Worm (Caenorhabditis elegans) whole organism, L4 larva: Measurements from ENCODE around the gene F01D5.2.

Experiments
- F10B5.3 ChIP-seq: sonication (generic microtip); optimal IDR thresholded peaks from 2 replicates; lab custom pipeline; 2016; ENCODE audit warnings: mild to moderate bottlenecking, missing genetic modification characterization, missing compliant biosample characterization
- F26F4.8 ChIP-seq: fragments of 200-800 bp; sonication (Bioruptor generic); conservative IDR thresholded peaks from 2 replicates; pipeline ENCODE4 v1.3.6; 2022; ENCODE audit warnings: missing genetic modification characterization, missing compliant biosample characterization
- F37D6.2 ChIP-seq: sonication (generic microtip); optimal IDR thresholded peaks from 2 replicates; lab custom pipeline; 2016; ENCODE audit warnings: mild to moderate bottlenecking, missing genetic modification characterization, missing compliant biosample characterization
- F44E2.7 ChIP-seq: fragments of 200-800 bp; sonication (Bioruptor generic); IDR thresholded peaks from 2 replicates; pipeline ENCODE4 v2.1.2; 2022; ENCODE audit warnings: missing genetic modification characterization, missing compliant biosample characterization
- Y105C5A.15 ChIP-seq: fragments of 200-800 bp; sonication (Bioruptor generic); IDR thresholded peaks from 2 replicates; pipeline ENCODE4 v1.3.6; 2022; ENCODE audit warnings: missing genetic modification characterization, missing compliant biosample characterization
- Y5F2A.4 ChIP-seq: fragments of 200-800 bp; sonication (Bioruptor generic); optimal IDR thresholded peaks from 2 replicates; lab custom pipeline; 2018; ENCODE audit warnings: mild to moderate bottlenecking, missing genetic modification characterization, missing compliant biosample characterization
- aha-1 ChIP-seq: fragments of 150-350 bp; peaks from one replicate; lab custom pipeline; 2014; ENCODE audit warnings: missing biosample characterization, missing genetic modification characterization
- aly-2 ChIP-seq: sonication (generic microtip); optimal IDR thresholded peaks from 2 replicates; lab custom pipeline; 2018; ENCODE audit warnings: missing biosample characterization, missing genetic modification characterization
- ama-1 ChIP-seq: fragments of 150-350 bp; optimal IDR thresholded peaks from 2 replicates; lab custom pipeline; 2014; ENCODE audit warnings: inconsistent platforms, mixed read lengths
- ceh-62 ChIP-seq: sonication (generic microtip); optimal IDR thresholded peaks from 2 replicates; lab custom pipeline; 2017; ENCODE audit warnings: missing biosample characterization, missing genetic modification characterization
- cey-2 ChIP-seq: sonication (generic microtip); optimal IDR thresholded peaks from 3 replicates; lab custom pipeline; 2017; ENCODE audit warnings: missing genetic modification characterization, mild to moderate bottlenecking, missing compliant biosample characterization, antibody characterized with exemption, borderline replicate concordance; ENCODE audit not compliant: insufficient read depth
- daf-16 ChIP-seq, 3 experiments: sonication (generic microtip); optimal IDR thresholded peaks; 2 replicates each; lab custom pipeline; 2016 to 2017; ENCODE audit warnings: missing genetic modification characterization in 3 of 3, missing genetic modification reagents in 3 of 3, mild to moderate bottlenecking in 2 of 3, missing compliant biosample characterization in 2 of 3, missing biosample characterization in 1 of 3, moderate library complexity in 1 of 3
- daf-8 ChIP-seq: fragments of 200-800 bp; sonication (Bioruptor generic); IDR thresholded peaks from 2 replicates; pipeline ENCODE4 v1.3.6; 2022; ENCODE audit warnings: missing genetic modification characterization, missing compliant biosample characterization
- dmd-6 ChIP-seq: fragments of 200-800 bp; sonication (Bioruptor generic); IDR thresholded peaks from 2 replicates; pipeline ENCODE4 v1.3.6; 2022; ENCODE audit warnings: missing genetic modification reagents, missing genetic modification characterization, missing compliant biosample characterization
- dpl-1 ChIP-seq: fragments of 150-350 bp; optimal IDR thresholded peaks from 2 replicates; lab custom pipeline; 2014; ENCODE audit warnings: missing biosample characterization, missing genetic modification reagents, missing genetic modification characterization
- duxl-1 ChIP-seq: sonication (generic microtip); optimal IDR thresholded peaks from 2 replicates; lab custom pipeline; 2016; ENCODE audit warnings: mild to moderate bottlenecking, missing genetic modification characterization, moderate library complexity, missing compliant biosample characterization; ENCODE audit not compliant: poor library complexity
- egl-27 ChIP-seq: sonication (generic microtip); optimal IDR thresholded peaks from 3 replicates; lab custom pipeline; 2017; ENCODE audit warnings: missing biosample characterization, missing genetic modification reagents, missing genetic modification characterization
- egl-43 ChIP-seq: fragments of 200-800 bp; sonication (Bioruptor generic); IDR thresholded peaks from 2 replicates; pipeline ENCODE4 v1.3.6; 2022; ENCODE audit warnings: missing genetic modification reagents, missing genetic modification characterization, missing compliant biosample characterization
- fkh-10 ChIP-seq: fragments of 150-350 bp; optimal IDR thresholded peaks from 2 replicates; lab custom pipeline; 2014; ENCODE audit warnings: missing biosample characterization, missing genetic modification reagents, missing genetic modification characterization
- hlh-11 ChIP-seq: fragments of 200-800 bp; sonication (Bioruptor generic); optimal IDR thresholded peaks from 2 replicates; lab custom pipeline; 2018; ENCODE audit warnings: mild to moderate bottlenecking, missing genetic modification characterization, missing compliant biosample characterization
- hmg-1.1 ChIP-seq: fragments of 200-800 bp; sonication (Bioruptor generic); IDR thresholded peaks from 2 replicates; pipeline ENCODE4 v1.3.6; 2022; ENCODE audit warnings: missing genetic modification reagents, missing genetic modification characterization, missing compliant biosample characterization
- lin-1 ChIP-seq: fragments of 200-800 bp; sonication (Bioruptor generic); IDR thresholded peaks from 2 replicates; pipeline ENCODE4 v1.3.6; 2022; ENCODE audit warnings: missing genetic modification reagents, missing genetic modification characterization, missing compliant biosample characterization
- lin-13 ChIP-seq: fragments of 150-350 bp; optimal IDR thresholded peaks from 2 replicates; lab custom pipeline; 2014; ENCODE audit warnings: missing biosample characterization, missing genetic modification reagents, missing genetic modification characterization
- lin-38 ChIP-seq: fragments of 200-800 bp; sonication (Bioruptor generic); IDR thresholded peaks from 2 replicates; pipeline ENCODE4 v1.3.6; 2022; ENCODE audit warnings: missing genetic modification reagents, missing genetic modification characterization, missing compliant biosample characterization
- lir-3 ChIP-seq: sonication (generic microtip); optimal IDR thresholded peaks from 2 replicates; lab custom pipeline; 2016; ENCODE audit warnings: mild to moderate bottlenecking, missing genetic modification characterization, missing compliant biosample characterization
- madf-5 ChIP-seq, 2 experiments: fragments of 200-800 bp; sonication (Bioruptor generic); IDR thresholded peaks; 2 replicates each; pipeline ENCODE4 v1.3.6; 2022; ENCODE audit warnings: missing compliant biosample characterization in 2 of 2, missing genetic modification characterization in 2 of 2
- madf-9 ChIP-seq: fragments of 200-800 bp; sonication (Bioruptor generic); conservative IDR thresholded peaks from 2 replicates; pipeline ENCODE4 v1.3.6; 2022; ENCODE audit warnings: missing genetic modification reagents, missing genetic modification characterization, missing compliant biosample characterization
- mdl-1 ChIP-seq, 2 experiments: fragments of 150-350 bp in 1 of 2; sonication (generic microtip) in 1 of 2; optimal IDR thresholded peaks; 2 replicates each; lab custom pipeline; 2014 to 2017; ENCODE audit warnings: missing biosample characterization in 2 of 2, missing genetic modification characterization in 2 of 2
- mxl-3 ChIP-seq: fragments of 200-800 bp; sonication (Bioruptor generic); optimal IDR thresholded peaks from 2 replicates; lab custom pipeline; 2018; ENCODE audit warnings: mild to moderate bottlenecking, missing genetic modification characterization, missing compliant biosample characterization
- nhr-111 ChIP-seq: fragments of 200-800 bp; sonication (Bioruptor generic); optimal IDR thresholded peaks from 2 replicates; lab custom pipeline; 2018; ENCODE audit warnings: mild to moderate bottlenecking, missing genetic modification characterization, missing compliant biosample characterization
- nhr-28 ChIP-seq: fragments of 150-350 bp; optimal IDR thresholded peaks from 2 replicates; lab custom pipeline; 2014; ENCODE audit warnings: missing biosample characterization, missing genetic modification characterization
- nhr-42 ChIP-seq: fragments of 200-800 bp; sonication (Bioruptor generic); IDR thresholded peaks from 2 replicates; pipeline ENCODE4 v1.3.6; 2022; ENCODE audit warnings: missing genetic modification characterization, missing compliant biosample characterization
- nhr-6 ChIP-seq: fragments of 150-350 bp; optimal IDR thresholded peaks from 2 replicates; lab custom pipeline; 2014; ENCODE audit warnings: missing biosample characterization, missing genetic modification characterization
- pqm-1 ChIP-seq: sonication (generic microtip); optimal IDR thresholded peaks from 2 replicates; lab custom pipeline; 2017; ENCODE audit warnings: missing biosample characterization, missing genetic modification characterization
- rbr-2 ChIP-seq: sonication (generic microtip); optimal IDR thresholded peaks from 2 replicates; lab custom pipeline; 2016; ENCODE audit warnings: missing genotype, missing genetic modification characterization, missing compliant biosample characterization
- set-16 ChIP-seq: fragments of 200-800 bp; sonication (Bioruptor generic); IDR thresholded peaks from 2 replicates; pipeline ENCODE4 v1.3.6; 2022; ENCODE audit warnings: missing genetic modification reagents, missing genetic modification characterization, missing compliant biosample characterization
- snpc-1.2 ChIP-seq: fragments of 200-800 bp; sonication (Bioruptor generic); IDR thresholded peaks from 2 replicates; pipeline ENCODE4 v1.3.6; 2022; ENCODE audit warnings: missing genetic modification reagents, missing genetic modification characterization, missing compliant biosample characterization
- spr-3 ChIP-seq: fragments of 200-800 bp; sonication (Bioruptor generic); optimal IDR thresholded peaks from 2 replicates; lab custom pipeline; 2018; ENCODE audit warnings: mild to moderate bottlenecking, missing genetic modification characterization, missing compliant biosample characterization
- tag-97 ChIP-seq: fragments of 200-800 bp; sonication (Bioruptor generic); IDR thresholded peaks from 2 replicates; pipeline ENCODE4 v1.3.6; 2022; ENCODE audit warnings: missing genetic modification characterization, missing compliant biosample characterization
- tra-1 ChIP-seq: fragments of 200-800 bp; sonication (Bioruptor generic); IDR thresholded peaks from 2 replicates; pipeline ENCODE4 v1.3.6; 2022; ENCODE audit warnings: missing genetic modification reagents, missing genetic modification characterization, missing compliant biosample characterization
- unc-62 ChIP-seq, 3 experiments: fragments of 150-350 bp in 1 of 3; sonication (generic microtip); optimal IDR thresholded peaks in 2 of 3; peaks in 1 of 3; 1 replicate in 1 of 3; 2 replicates in 2 of 3; lab custom pipeline; 2014 to 2017; ENCODE audit warnings: missing biosample characterization in 3 of 3, missing genetic modification characterization in 3 of 3, missing genetic modification reagents in 3 of 3, missing genotype in 1 of 3
- ztf-11 ChIP-seq: fragments of 150-350 bp; optimal IDR thresholded peaks from 2 replicates; lab custom pipeline; 2014; ENCODE audit warnings: missing biosample characterization, missing genetic modification characterization

F01D5.2 gene

DNA sequence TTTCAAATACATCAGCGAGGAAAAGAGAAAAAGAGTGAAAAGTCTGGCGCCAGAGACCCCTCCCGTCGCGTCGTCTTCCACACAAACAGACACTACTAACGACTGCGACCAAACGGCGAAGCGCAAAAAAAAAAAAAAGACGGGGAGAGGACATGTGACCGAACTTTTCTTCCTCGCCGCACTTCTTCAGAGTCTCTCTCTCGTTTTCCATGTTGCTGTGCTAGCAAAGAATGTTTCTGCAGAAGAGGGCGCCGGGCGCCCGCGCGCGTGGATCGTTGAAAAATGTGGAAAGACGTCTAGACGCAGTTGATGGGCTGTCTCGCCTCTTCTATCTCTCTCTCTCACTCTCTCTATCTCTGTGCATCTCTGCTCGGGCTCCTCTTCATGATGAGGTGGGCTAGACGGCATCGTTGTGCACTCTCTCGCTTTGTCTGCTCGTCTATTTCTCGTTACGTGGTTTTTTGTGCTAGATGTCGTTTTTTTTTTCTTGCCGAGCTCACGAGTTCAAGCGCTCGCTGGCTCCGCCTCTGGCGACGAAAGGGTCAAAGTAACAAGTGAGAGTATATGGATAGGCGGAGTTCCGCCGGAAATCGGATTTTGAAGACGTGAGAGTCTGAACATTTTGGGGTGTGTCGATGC lies 41.5 kb upstream of the F01D5.2 start (continued):
- TF ChIP-seq tra-1 = peak; percentile 96
- peak in 1 of 2 experiments; percentile 98 for TF ChIP-seq unc-62 (GFP tag; optimal IDR thresholded peaks at IDR 0.05 in 1 of 2; lab: Kevin White, UChicago)
- peak; percentile 53 for TF ChIP-seq unc-62 (tag; optimal IDR thresholded peaks at IDR 0.05; lab: Kevin White, UChicago)
- TF ChIP-seq dpl-1 (GFP tag; lab: Kevin White, UChicago) = peak; percentile 70
- TF ChIP-seq snpc-1.2 (GFP tag; lab: Robert Waterston, UW) = no peak
- no peak for TF ChIP-seq Y5F2A.4
- peak; percentile 94 for TF ChIP-seq mxl-3 (GFP tag; lab: Kevin White, UChicago)
- TF ChIP-seq Y105C5A.15 (GFP tag; lab: Robert Waterston, UW) = no peak
- TF ChIP-seq madf-5 (GFP tag; IDR thresholded peaks at IDR 0.05; lab: Robert Waterston, UW) = no peak
- TF ChIP-seq lin-1 (GFP tag; lab: Robert Waterston, UW) = peak; percentile 78
- no peak for TF ChIP-seq tag-97 (GFP tag; lab: Robert Waterston, UW)

DNA sequence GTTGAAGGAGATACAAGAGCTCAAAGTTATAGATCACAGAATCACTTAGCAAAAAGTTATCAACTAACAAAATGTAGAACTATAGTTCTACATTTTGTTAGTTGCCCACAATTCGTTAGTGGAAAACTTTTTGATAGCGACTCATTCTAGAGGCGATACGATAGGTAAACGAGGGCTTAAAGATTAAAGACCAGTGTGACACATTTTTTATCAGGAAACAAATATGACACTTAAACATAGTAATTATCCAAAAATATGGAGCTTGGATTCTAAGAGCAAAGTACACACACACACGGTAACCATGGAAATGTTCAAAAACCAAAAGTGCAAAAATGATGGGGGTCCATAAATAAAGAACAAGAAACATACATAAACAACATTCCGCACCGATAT lies 40.9 kb upstream of the F01D5.2 start:
- TF ChIP-seq aly-2 (no peak), ama-1 (no peak), nhr-6 (tag; lab: Kevin White, UChicago) (peak; percentile 19), duxl-1 (tag; lab: Kevin White, UChicago) (no peak), hmg-1.1 (GFP tag; lab: Robert Waterston, UW) (no peak), egl-27 (tag; lab: Kevin White, UChicago) (no peak), mxl-3 (GFP tag; lab: Kevin White, UChicago) (no peak), daf-16 (GFP tag; optimal IDR thresholded peaks at IDR 0.05; lab: Kevin White, UChicago) (no peak), daf-16 (tag; optimal IDR thresholded peaks at IDR 0.05; lab: Kevin White, UChicago) (peak; percentile 54), lin-13 (GFP tag; lab: Kevin White, UChicago) (no peak), aha-1 (tag; lab: Kevin White, UChicago) (peak; percentile 73)

DNA sequence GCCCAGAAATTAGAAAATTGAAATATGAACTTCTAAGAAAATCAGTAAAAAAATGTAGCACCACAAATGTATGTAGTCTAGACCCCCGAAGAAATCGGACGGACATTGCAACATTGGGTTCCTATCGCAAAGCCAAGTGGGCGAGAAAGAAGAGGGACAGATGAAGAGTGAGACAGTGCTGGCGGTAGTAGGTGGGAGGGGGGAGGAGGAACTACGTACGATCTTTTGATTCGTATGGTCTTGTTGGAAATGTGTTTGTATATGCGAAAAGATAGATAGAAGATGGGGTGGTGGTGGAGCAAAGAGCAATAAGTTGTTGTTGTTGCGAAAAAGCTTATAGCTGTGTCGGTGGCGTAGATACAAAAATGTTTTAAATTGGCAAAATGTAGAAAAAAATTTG lies 39.5 kb upstream of the F01D5.2 start:
- TF ChIP-seq egl-27 (tag; lab: Kevin White, UChicago) = no peak
- TF ChIP-seq hlh-11 (tag; lab: Kevin White, UChicago) = peak; percentile 8
- TF ChIP-seq cey-2 = no peak
- TF ChIP-seq madf-9 (GFP tag; lab: Robert Waterston, UW) = 0 out of 2 replicates have a peak, but pooled peaks have one; percentile 12
- no peak for TF ChIP-seq fkh-10
- TF ChIP-seq F10B5.3 (tag; lab: Kevin White, UChicago) = no peak
- TF ChIP-seq daf-16 (GFP tag; optimal IDR thresholded peaks at IDR 0.05; lab: Kevin White, UChicago) = no peak
- peak; percentile 62 for TF ChIP-seq daf-16 (tag; optimal IDR thresholded peaks at IDR 0.05; lab: Kevin White, UChicago)
- peak; percentile 27; the same call in 1 of the 2 replicates for TF ChIP-seq dmd-6 (GFP tag; lab: Robert Waterston, UW)
- TF ChIP-seq Y105C5A.15 (GFP tag; lab: Robert Waterston, UW) = no peak
- TF ChIP-seq tag-97 (GFP tag; lab: Robert Waterston, UW) = no peak
- no peak for TF ChIP-seq daf-8
- TF ChIP-seq egl-43 (GFP tag; lab: Robert Waterston, UW) = 0 out of 2 replicates have a peak, but pooled peaks have one; percentile 21
- peak; percentile 20 for TF ChIP-seq pqm-1
- TF ChIP-seq F37D6.2 (tag; lab: Kevin White, UChicago) = no peak
- 0 out of 2 replicates have a peak, but pooled peaks have one; percentile 10 for TF ChIP-seq tra-1
- TF ChIP-seq hmg-1.1 (GFP tag; lab: Robert Waterston, UW) = no peak
- TF ChIP-seq ztf-11 (tag; lab: Kevin White, UChicago) = no peak
- TF ChIP-seq aha-1 (tag; lab: Kevin White, UChicago) = peak; percentile 82
- no peak for TF ChIP-seq mdl-1 (tag; optimal IDR thresholded peaks at IDR 0.05; lab: Kevin White, UChicago)
- peak; percentile 12 for TF ChIP-seq mxl-3 (GFP tag; lab: Kevin White, UChicago)
- peak; percentile 54 for TF ChIP-seq nhr-28 (tag; lab: Kevin White, UChicago)
- no peak for TF ChIP-seq ceh-62 (tag; lab: Kevin White, UChicago)
- TF ChIP-seq F26F4.8 = no peak
- TF ChIP-seq set-16 (GFP tag; lab: Robert Waterston, UW) = peak; percentile 16; the same call in 1 of the 2 replicates
- no peak for TF ChIP-seq lir-3 (tag; lab: Kevin White, UChicago)
- TF ChIP-seq lin-38 = 0 out of 2 replicates have a peak, but pooled peaks have one; percentile 15
- no peak for TF ChIP-seq spr-3 (GFP tag; lab: Kevin White, UChicago)
- 0 out of 2 replicates have a peak, but pooled peaks have one; percentile 26 for TF ChIP-seq nhr-42
- no peak for TF ChIP-seq nhr-111 (GFP tag; lab: Kevin White, UChicago)
- TF ChIP-seq F44E2.7 (GFP tag; lab: Robert Waterston, UW) = no peak
- no peak for TF ChIP-seq rbr-2 (tag; lab: Kevin White, UChicago)
- TF ChIP-seq aly-2 = no peak
- no peak for TF ChIP-seq madf-5 (GFP tag; IDR thresholded peaks at IDR 0.05; lab: Robert Waterston, UW)
